Worm (Caenorhabditis elegans) whole organism, L3 larva: ENCODE measurements around the gene R13H4.7.

Experiments
- R02D3.7 ChIP-seq: fragments of 150-350 bp; optimal IDR thresholded peaks from 2 replicates; lab custom pipeline; 2014; ENCODE audit warnings: missing biosample characterization, missing genetic modification characterization
- aly-2 ChIP-seq: fragments of 150-350 bp; optimal IDR thresholded peaks from 2 replicates; lab custom pipeline; 2014; ENCODE audit warnings: missing biosample characterization, missing genetic modification characterization
- ceh-28 ChIP-seq: fragments of 150-350 bp; optimal IDR thresholded peaks from 2 replicates; lab custom pipeline; 2014; ENCODE audit warnings: missing biosample characterization, missing genetic modification reagents, missing genetic modification characterization
- ceh-82 ChIP-seq: fragments of 150-350 bp; optimal IDR thresholded peaks from 2 replicates; lab custom pipeline; 2014; ENCODE audit warnings: missing biosample characterization, missing genetic modification characterization
- egl-27 ChIP-seq: sonication (generic microtip); optimal IDR thresholded peaks from 4 replicates; lab custom pipeline; 2017; ENCODE audit warnings: missing biosample characterization, missing genetic modification reagents, missing genetic modification characterization
- elt-1 ChIP-seq: fragments of 150-350 bp; optimal IDR thresholded peaks from 2 replicates; lab custom pipeline; 2014; ENCODE audit warnings: missing biosample characterization, missing genetic modification characterization
- elt-2 ChIP-seq: sonication (generic microtip); optimal IDR thresholded peaks from 2 replicates; lab custom pipeline; 2016; ENCODE audit warnings: missing genetic modification reagents, mild to moderate bottlenecking, missing genetic modification characterization, missing compliant biosample characterization
- fkh-10 ChIP-seq: sonication (generic microtip); optimal IDR thresholded peaks from 2 replicates; lab custom pipeline; 2017; ENCODE audit warnings: missing biosample characterization, missing genetic modification reagents, missing genetic modification characterization
- fkh-2 ChIP-seq: fragments of 150-350 bp; optimal IDR thresholded peaks from 2 replicates; lab custom pipeline; 2014; ENCODE audit warnings: missing biosample characterization, missing genetic modification reagents, missing genetic modification characterization
- fos-1 ChIP-seq: fragments of 150-350 bp; optimal IDR thresholded peaks from 2 replicates; lab custom pipeline; 2014; ENCODE audit warnings: missing biosample characterization, missing genetic modification characterization
- jun-1 ChIP-seq: fragments of 150-350 bp; optimal IDR thresholded peaks from 2 replicates; lab custom pipeline; 2014; ENCODE audit warnings: missing biosample characterization, missing genetic modification reagents, missing genetic modification characterization
- lin-15B ChIP-seq: fragments of 150-350 bp; optimal IDR thresholded peaks from 2 replicates; lab custom pipeline; 2014; ENCODE audit warnings: missing biosample characterization, missing genetic modification characterization
- lin-39 ChIP-seq: fragments of 150-350 bp; optimal IDR thresholded peaks from 2 replicates; lab custom pipeline; 2018; ENCODE audit warnings: missing biosample characterization, missing genetic modification reagents, missing genetic modification characterization
- nfya-1 ChIP-seq: sonication (generic microtip); optimal IDR thresholded peaks from 2 replicates; lab custom pipeline; 2017; ENCODE audit warnings: missing genetic modification characterization, mild to moderate bottlenecking, missing compliant biosample characterization, antibody characterized with exemption, moderate library complexity; ENCODE audit not compliant: insufficient read depth
- nhr-11 ChIP-seq: fragments of 150-350 bp; optimal IDR thresholded peaks from 2 replicates; lab custom pipeline; 2014; ENCODE audit warnings: missing biosample characterization, missing genetic modification characterization
- nhr-237 ChIP-seq: fragments of 150-350 bp; optimal IDR thresholded peaks from 2 replicates; lab custom pipeline; 2014; ENCODE audit warnings: missing biosample characterization, missing genetic modification characterization
- nhr-25 ChIP-seq: sonication (generic microtip); optimal IDR thresholded peaks from 2 replicates; lab custom pipeline; 2017; ENCODE audit warnings: missing biosample characterization, missing genetic modification characterization
- nhr-28 ChIP-seq: fragments of 150-350 bp; optimal IDR thresholded peaks from 2 replicates; lab custom pipeline; 2014; ENCODE audit warnings: missing biosample characterization, missing genetic modification characterization
- nhr-76 ChIP-seq: fragments of 150-350 bp; sonication (generic microtip); optimal IDR thresholded peaks from 5 replicates; lab custom pipeline; 2014; ENCODE audit warnings: missing biosample characterization, missing genetic modification characterization
- pha-4 ChIP-seq: fragments of 150-350 bp; optimal IDR thresholded peaks from 2 replicates; lab custom pipeline; 2014; ENCODE audit warnings: missing biosample characterization, missing genetic modification reagents, missing genetic modification characterization
- pqm-1 ChIP-seq: fragments of 150-350 bp; optimal IDR thresholded peaks from 2 replicates; lab custom pipeline; 2017; ENCODE audit warnings: missing biosample characterization, missing genetic modification characterization, inconsistent platforms
- sea-2 ChIP-seq: fragments of 150-350 bp; sonication (generic microtip); optimal IDR thresholded peaks from 4 replicates; lab custom pipeline; 2014; ENCODE audit warnings: missing biosample characterization, missing genetic modification reagents, missing genetic modification characterization
- skn-1 ChIP-seq: fragments of 150-350 bp; optimal IDR thresholded peaks from 2 replicates; lab custom pipeline; 2014; ENCODE audit warnings: missing biosample characterization, missing genetic modification characterization
- snpc-4 ChIP-seq: fragments of 150-350 bp; optimal IDR thresholded peaks from 2 replicates; lab custom pipeline; 2014; ENCODE audit warnings: missing biosample characterization, missing genetic modification characterization
- tbx-2 ChIP-seq: sonication (generic microtip); optimal IDR thresholded peaks from 2 replicates; lab custom pipeline; 2016; ENCODE audit warnings: mild to moderate bottlenecking, missing genetic modification characterization, missing compliant biosample characterization
- unc-39 ChIP-seq: sonication (generic microtip); optimal IDR thresholded peaks from 4 replicates; lab custom pipeline; 2017; ENCODE audit warnings: missing biosample characterization, missing genetic modification characterization
- unc-62 ChIP-seq: fragments of 150-350 bp; sonication (generic microtip); optimal IDR thresholded peaks from 4 replicates; lab custom pipeline; 2014; ENCODE audit warnings: missing biosample characterization, missing genetic modification reagents, missing genetic modification characterization
- zag-1 ChIP-seq: fragments of 150-350 bp; optimal IDR thresholded peaks from 2 replicates; lab custom pipeline; 2014; ENCODE audit warnings: missing biosample characterization, missing genetic modification characterization
- ztf-11 ChIP-seq: fragments of 150-350 bp; optimal IDR thresholded peaks from 2 replicates; lab custom pipeline; 2014; ENCODE audit warnings: missing biosample characterization, missing genetic modification characterization
- ztf-4 ChIP-seq: fragments of 150-350 bp; optimal IDR thresholded peaks from 2 replicates; lab custom pipeline; 2014; ENCODE audit warnings: missing biosample characterization, missing genetic modification characterization

Gene R13H4.7

DNA sequence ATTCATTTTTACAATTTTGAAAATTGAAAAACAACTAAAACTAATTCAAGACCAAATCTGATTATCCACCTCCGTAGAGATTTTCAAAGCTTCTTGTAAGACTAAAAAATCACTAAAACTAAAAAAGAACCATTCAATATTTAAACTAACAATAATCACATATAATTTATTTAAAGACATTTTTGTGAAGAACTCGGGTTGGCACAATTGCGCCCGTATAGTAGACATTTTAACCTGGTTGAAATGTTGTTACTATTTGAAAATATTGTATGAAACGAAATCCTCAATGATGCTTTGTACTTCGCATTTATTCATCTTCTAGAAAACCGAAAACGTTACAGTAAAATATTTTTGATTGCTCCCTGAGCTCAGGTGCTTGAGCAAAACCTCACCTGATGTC, 12.0 kb downstream of the R13H4.7 start:
- TF ChIP-seq fkh-2 (tag; lab: Kevin White, UChicago) (no peak), zag-1 (tag; lab: Kevin White, UChicago) (no peak), ztf-11 (tag; lab: Kevin White, UChicago) (no peak)

DNA sequence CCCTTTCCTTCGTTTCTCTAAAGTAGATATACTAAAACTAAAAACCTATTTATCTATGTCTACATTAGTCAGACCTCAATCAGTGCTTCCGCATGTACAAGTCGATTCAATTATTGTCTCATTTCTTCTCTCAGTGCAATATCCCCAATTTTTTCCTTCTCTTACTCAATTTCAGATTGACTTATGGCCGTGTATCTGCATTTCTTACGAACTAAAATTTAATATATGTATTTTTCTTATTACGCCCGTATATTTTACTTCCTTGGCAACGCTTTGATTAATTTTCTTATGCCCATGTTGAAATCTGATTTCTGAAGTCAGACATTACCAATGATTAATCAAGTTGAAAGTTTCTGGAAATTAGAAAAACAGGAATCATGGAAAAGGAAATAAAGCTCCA, 13.1 kb downstream of the R13H4.7 start:
- TF ChIP-seq skn-1 (no peak), nhr-237 (tag; lab: Kevin White, UChicago) (no peak), unc-62 (no peak), sea-2 (GFP tag; lab: Kevin White, UChicago) (no peak), unc-39 (no peak), nfya-1 (tag; lab: Kevin White, UChicago) (no peak), aly-2 (tag; lab: Kevin White, UChicago) (no peak), R02D3.7 (tag; lab: Kevin White, UChicago) (no peak), fkh-2 (tag; lab: Kevin White, UChicago) (no peak), fkh-10 (GFP tag; lab: Kevin White, UChicago) (no peak), nhr-76 (tag; lab: Kevin White, UChicago) (no peak)
- TF ChIP-seq, all 47 proteins: peak for 0

DNA sequence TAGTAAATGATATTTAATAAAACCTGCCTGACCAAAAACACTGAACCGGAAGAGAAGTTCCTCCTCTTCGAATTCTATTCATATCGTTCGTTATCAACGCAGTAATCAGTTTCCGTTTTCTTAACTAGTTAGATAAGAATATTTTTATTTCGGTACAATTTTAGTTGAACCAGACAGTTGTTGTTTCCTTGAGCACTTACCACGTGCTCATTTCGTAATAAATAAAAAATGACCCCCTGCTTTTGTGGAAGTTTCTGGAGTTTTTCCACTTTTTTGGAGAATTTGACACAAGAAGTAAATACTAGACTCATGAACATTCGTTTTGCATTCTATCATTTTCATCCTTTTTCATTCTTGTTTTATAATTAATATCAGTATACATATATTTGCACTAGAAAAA, 14.3 kb downstream of the R13H4.7 start:
- TF ChIP-seq pha-4 (tag; lab: Kevin White, UChicago) (peak; percentile 20), egl-27 (no peak), ztf-4 (tag; lab: Kevin White, UChicago) (no peak), skn-1 (no peak), aly-2 (tag; lab: Kevin White, UChicago) (no peak), elt-2 (tag; lab: Kevin White, UChicago) (peak; percentile 33), nhr-28 (tag; lab: Kevin White, UChicago) (no peak)

DNA sequence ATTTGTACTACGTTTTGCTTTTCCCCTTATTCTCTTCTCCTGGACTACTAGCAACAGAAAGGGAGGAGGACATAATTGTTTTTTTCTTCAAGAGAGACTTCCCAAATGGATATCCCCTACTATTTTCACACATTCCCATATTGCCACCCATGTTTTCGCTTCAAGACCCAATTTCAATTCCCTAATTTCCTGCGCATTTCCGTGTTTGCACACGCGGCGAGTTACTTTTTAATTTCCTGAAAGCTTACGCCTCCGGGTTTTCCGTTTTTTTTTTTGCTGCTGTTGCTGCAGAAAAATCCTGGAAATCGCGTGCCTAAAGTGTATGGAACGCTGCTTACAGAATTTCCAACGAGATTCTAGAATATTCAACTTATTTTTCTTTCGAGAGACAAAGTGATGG, 15.7 kb downstream of the R13H4.7 start:
- TF ChIP-seq lin-39 (tag; lab: Kevin White, UChicago) (peak; percentile 15), sea-2 (GFP tag; lab: Kevin White, UChicago) (no peak), nfya-1 (tag; lab: Kevin White, UChicago) (no peak)

DNA sequence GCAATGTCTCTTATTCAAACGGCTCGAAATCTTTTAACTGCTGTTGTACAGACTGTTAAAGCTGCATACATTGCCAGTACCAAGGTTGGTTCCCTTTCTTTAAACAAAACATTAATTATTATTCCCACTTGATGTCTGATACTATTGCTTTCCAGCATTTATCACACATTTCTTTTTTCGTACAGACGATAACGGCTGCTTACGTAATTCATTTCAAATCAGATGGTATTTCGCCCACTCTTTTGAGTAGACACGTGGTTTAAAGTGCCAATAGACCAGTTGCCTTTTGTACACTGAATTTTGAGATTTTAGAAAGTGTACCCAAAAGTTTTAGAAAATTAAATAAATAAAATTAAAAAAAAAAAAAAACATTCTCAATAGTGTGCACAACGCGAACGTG, 18.6 kb downstream of the R13H4.7 start:
- TF ChIP-seq nhr-76 (tag; lab: Kevin White, UChicago) (no peak), elt-2 (tag; lab: Kevin White, UChicago) (peak; percentile 66), fos-1 (tag; lab: Kevin White, UChicago) (no peak), lin-15B (tag; lab: Kevin White, UChicago) (no peak), ztf-4 (tag; lab: Kevin White, UChicago) (no peak), fkh-10 (GFP tag; lab: Kevin White, UChicago) (no peak), ceh-82 (no peak), pqm-1 (peak; percentile 30), jun-1 (tag; lab: Kevin White, UChicago) (no peak)

DNA sequence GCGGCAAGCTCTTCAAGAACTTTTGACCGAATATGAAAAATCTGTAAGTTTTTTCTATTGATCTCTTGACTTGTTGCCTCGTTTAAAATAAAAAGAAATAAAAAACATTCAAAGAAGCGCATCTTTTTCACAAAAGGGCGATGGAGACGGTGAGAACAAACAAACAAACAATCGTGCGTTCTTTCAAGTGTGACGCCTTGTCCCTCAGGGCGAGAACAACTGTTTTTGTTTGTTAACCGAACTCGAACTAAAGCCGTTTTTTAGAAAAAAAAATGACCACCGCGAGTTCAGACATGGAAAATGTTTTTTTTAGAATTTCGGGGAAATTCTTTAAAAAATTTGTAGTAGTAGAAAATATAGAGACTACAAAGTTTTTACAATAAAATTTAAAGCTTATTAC, 21.1 kb downstream of the R13H4.7 start:
- TF ChIP-seq unc-39, result no peak
- TF ChIP-seq pha-4 (tag; lab: Kevin White, UChicago), result peak; percentile 77

DNA sequence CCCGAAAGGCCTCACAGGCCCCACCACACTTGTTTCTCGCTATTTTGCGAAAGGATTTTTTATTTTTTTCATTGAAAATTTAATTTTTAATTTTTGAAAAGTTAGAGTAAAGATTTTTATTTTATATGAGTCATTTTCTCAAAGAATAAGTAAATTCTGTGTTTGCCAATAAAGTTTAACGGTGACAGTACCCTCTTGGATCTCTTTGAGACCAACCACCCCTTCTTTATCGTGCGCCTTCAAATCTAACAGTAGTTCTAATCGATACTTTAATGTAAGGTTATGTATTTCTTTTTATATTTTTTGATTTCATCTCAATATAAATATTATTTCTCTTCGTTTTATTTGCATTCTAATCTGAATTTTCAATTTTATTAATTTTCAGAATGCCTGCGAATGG, 22.6 kb downstream of the R13H4.7 start, which contains the start of gene hmp-1:
hmp-1 (plus strand) TSS at position 380 of the 400 bp plus-strand sequence.
- TF ChIP-seq nfya-1 (tag; lab: Kevin White, UChicago), result no peak
- TF ChIP-seq ztf-11 (tag; lab: Kevin White, UChicago), result no peak
- TF ChIP-seq R02D3.7 (tag; lab: Kevin White, UChicago), result no peak
- TF ChIP-seq nhr-11 (tag; lab: Kevin White, UChicago), result no peak
- no peak for TF ChIP-seq tbx-2
- no peak for TF ChIP-seq nhr-76 (tag; lab: Kevin White, UChicago)
- no peak for TF ChIP-seq ceh-28
- no peak for TF ChIP-seq pqm-1
- no peak for TF ChIP-seq nhr-28 (tag; lab: Kevin White, UChicago)
- no peak for TF ChIP-seq fkh-2 (tag; lab: Kevin White, UChicago)
- no peak for TF ChIP-seq snpc-4 (tag; lab: Kevin White, UChicago)
- no peak for TF ChIP-seq aly-2 (tag; lab: Kevin White, UChicago)
- TF ChIP-seq ceh-82, result no peak
- no peak for TF ChIP-seq fkh-10 (GFP tag; lab: Kevin White, UChicago)
- TF ChIP-seq nhr-25 (tag; lab: Kevin White, UChicago), result no peak
- no peak for TF ChIP-seq lin-39 (tag; lab: Kevin White, UChicago)
- TF ChIP-seq jun-1 (tag; lab: Kevin White, UChicago), result no peak
- TF ChIP-seq elt-1 (tag; lab: Kevin White, UChicago), result no peak
